Fruit fly (Drosophila melanogaster) Kc167 (cell line): ENCODE data around the gene Epp.

Source experiments
- Myc ChIP-seq: fragments of >200 bp; optimal IDR thresholded peaks from 2 replicates; lab custom pipeline; 2017; ENCODE audit warnings: missing external identifiers
- Sin3A ChIP-seq: fragments of >200 bp; optimal IDR thresholded peaks from 2 replicates; lab custom pipeline; 2018; ENCODE audit warnings: missing external identifiers
- h ChIP-seq: fragments of >200 bp; optimal IDR thresholded peaks from 3 replicates; lab custom pipeline; 2018; ENCODE audit warnings: missing external identifiers
- insv ChIP-seq: fragments of >200 bp; optimal IDR thresholded peaks from 3 replicates; lab custom pipeline; 2018; ENCODE audit warnings: missing external identifiers
- psq ChIP-seq: fragments of >200 bp; optimal IDR thresholded peaks from 2 replicates; lab custom pipeline; 2017; ENCODE audit warnings: missing external identifiers
- ttk ChIP-seq: sonication (Bioruptor generic); optimal IDR thresholded peaks from 2 replicates; lab custom pipeline; 2017; ENCODE audit warnings: missing external identifiers

The Epp gene

dm6 chr3R:23941643-23942424, 50.9 kb downstream of the Epp start:
- no peak for TF ChIP-seq insv (lab: Kevin White, UChicago)
- no peak for TF ChIP-seq ttk (lab: Kevin White, UChicago)
- TF ChIP-seq Sin3A (lab: Kevin White, UChicago): no peak
- no peak for TF ChIP-seq psq (lab: Kevin White, UChicago)
- TF ChIP-seq h (lab: Kevin White, UChicago): no peak
- TF ChIP-seq Myc (lab: Kevin White, UChicago): no peak

dm6 chr3R:23940840-23941364, 51.8 kb downstream of the Epp start:
- no peak for TF ChIP-seq Myc (lab: Kevin White, UChicago)
- no peak for TF ChIP-seq ttk (lab: Kevin White, UChicago)
- TF ChIP-seq h (lab: Kevin White, UChicago): no peak
- TF ChIP-seq insv (lab: Kevin White, UChicago): no peak
- TF ChIP-seq Sin3A (lab: Kevin White, UChicago): no peak
- no peak for TF ChIP-seq psq (lab: Kevin White, UChicago)

dm6 chr3R:23939921-23940839, 52.5 kb downstream of the Epp start:
- no peak for TF ChIP-seq insv (lab: Kevin White, UChicago)
- TF ChIP-seq ttk (lab: Kevin White, UChicago): no peak
- TF ChIP-seq h (lab: Kevin White, UChicago): no peak
- TF ChIP-seq Sin3A (lab: Kevin White, UChicago): no peak
- no peak for TF ChIP-seq psq (lab: Kevin White, UChicago)
- TF ChIP-seq Myc (lab: Kevin White, UChicago): no peak
